Fruit fly (Drosophila melanogaster): ENCODE results near the gene Zcchc7.

Zcchc7 gene

dm6 chr3L:16890650-16891336 is 45.6 kb downstream of the Zcchc7 start (continued):
- peak; percentile 93 for TF ChIP-seq Asciz (GFP tag; optimal IDR thresholded peaks at IDR 0.05)
- TF ChIP-seq CG4730 (GFP tag; IDR thresholded peaks at IDR 0.05) = peak; percentile 84
- peak; percentile 23 for TF ChIP-seq CG9797 (GFP tag; optimal IDR thresholded peaks at IDR 0.05)
- TF ChIP-seq CG18476 (GFP tag; optimal IDR thresholded peaks at IDR 0.05) = peak; percentile 78
- TF ChIP-seq odd (GFP tag; optimal IDR thresholded peaks at IDR 0.05) = peak; percentile 79
- peak; percentile 63; the same call in 1 of the 2 replicates for TF ChIP-seq toy (GFP tag; IDR thresholded peaks at IDR 0.05)
- TF ChIP-seq gfzf (GFP tag; optimal IDR thresholded peaks at IDR 0.05) = no peak
- peak; percentile 52; the same call in 1 of the 2 replicates for TF ChIP-seq dan (GFP tag; IDR thresholded peaks at IDR 0.05)
- TF ChIP-seq CG9932 (GFP tag; IDR thresholded peaks at IDR 0.05) = peak; percentile 62
- TF ChIP-seq CG1647 (GFP tag; optimal IDR thresholded peaks at IDR 0.05) = peak; percentile 80
- peak; percentile 93 for TF ChIP-seq phol (tag; optimal IDR thresholded peaks at IDR 0.05)
- TF ChIP-seq YL-1 (GFP tag; optimal IDR thresholded peaks at IDR 0.05) = peak; percentile 26
- peak; percentile 13 for TF ChIP-seq emc (GFP tag; optimal IDR thresholded peaks at IDR 0.05)
- TF ChIP-seq CG9727 (GFP tag; optimal IDR thresholded peaks at IDR 0.05) = peak; percentile 85
- peak; percentile 34; the same call in 1 of the 2 replicates for TF ChIP-seq amos (GFP tag; IDR thresholded peaks at IDR 0.05; ENCODE audit: partially characterized antibody)
- peak; percentile 88 for TF ChIP-seq Hr3 (GFP tag; optimal IDR thresholded peaks at IDR 0.05)
- TF ChIP-seq CG13894 (tag; optimal IDR thresholded peaks at IDR 0.05) = no peak
- TF ChIP-seq CG4328 (GFP tag; optimal IDR thresholded peaks at IDR 0.05) = peak; percentile 59
- peak; percentile 93 for TF ChIP-seq CG8388 (GFP tag; optimal IDR thresholded peaks at IDR 0.05)
- peak; percentile 90 for TF ChIP-seq CG15269 (tag; optimal IDR thresholded peaks at IDR 0.05)
- peak; percentile 81 for TF ChIP-seq Dek (tag; optimal IDR thresholded peaks at IDR 0.05)
- peak; percentile 86 for TF ChIP-seq CG3726 (GFP tag; IDR thresholded peaks at IDR 0.05)
- peak; percentile 80 for TF ChIP-seq maf-S (GFP tag; optimal IDR thresholded peaks at IDR 0.05)
- TF ChIP-seq CG3995 (GFP tag; optimal IDR thresholded peaks at IDR 0.05) = no peak
- TF ChIP-seq oc (tag; optimal IDR thresholded peaks at IDR 0.05) = peak; percentile 90
- TF ChIP-seq CG15479 (GFP tag; optimal IDR thresholded peaks at IDR 0.05) = peak; percentile 50
- no peak for TF ChIP-seq HLH4C (GFP tag; IDR thresholded peaks at IDR 0.05; ENCODE audit: partially characterized antibody)
- TF ChIP-seq stc (GFP tag; IDR thresholded peaks at IDR 0.05) = peak; percentile 94
- TF ChIP-seq ems (GFP tag; optimal IDR thresholded peaks at IDR 0.05) = peak; percentile 85
- no peak for TF ChIP-seq lov (optimal IDR thresholded peaks at IDR 0.05)
- peak; percentile 90 for TF ChIP-seq lov (GFP tag; IDR thresholded peaks at IDR 0.05)
- TF ChIP-seq Adf1 (GFP tag; IDR thresholded peaks at IDR 0.05) = peak; percentile 98
- TF ChIP-seq unc-4 (GFP tag; IDR thresholded peaks at IDR 0.05; ENCODE audit: partially characterized antibody) = no peak
- peak; percentile 94 for TF ChIP-seq wor (GFP tag; IDR thresholded peaks at IDR 0.05)
- no peak for TF ChIP-seq schlank (tag; optimal IDR thresholded peaks at IDR 0.05)
- TF ChIP-seq Stat92E (GFP tag; optimal IDR thresholded peaks at IDR 0.05) = peak in 1 of 3 experiments; percentile 62
- TF ChIP-seq sima (GFP tag; optimal IDR thresholded peaks at IDR 0.05) = peak; percentile 64
- peak; percentile 70 for TF ChIP-seq CG3065 (GFP tag; optimal IDR thresholded peaks at IDR 0.05)
- peak; percentile 91 for TF ChIP-seq B-H1 (GFP tag; IDR thresholded peaks at IDR 0.05)
- peak; percentile 93 for TF ChIP-seq row (GFP tag; IDR thresholded peaks at IDR 0.05)
- peak; percentile 7 for TF ChIP-seq HmgD (GFP tag; optimal IDR thresholded peaks at IDR 0.05)
- peak; percentile 76 for TF ChIP-seq rib (GFP tag; IDR thresholded peaks at IDR 0.05)
- peak; percentile 52 for TF ChIP-seq CG15696 (tag; optimal IDR thresholded peaks at IDR 0.05)
- TF ChIP-seq CG2712 (tag; optimal IDR thresholded peaks at IDR 0.05) = peak; percentile 94
- TF ChIP-seq Six4 (GFP tag; optimal IDR thresholded peaks at IDR 0.05) = peak; percentile 92
- TF ChIP-seq CG14441 (GFP tag; IDR thresholded peaks at IDR 0.05) = peak; percentile 90
- no peak for TF ChIP-seq hth (optimal IDR thresholded peaks at IDR 0.05)
- TF ChIP-seq fd102C (GFP tag; optimal IDR thresholded peaks at IDR 0.05) = no peak
- peak; percentile 91; the same call in 2 of the 3 replicates for TF ChIP-seq dysf (GFP tag; IDR thresholded peaks at IDR 0.05)
- peak; percentile 75 for TF ChIP-seq Rfx (GFP tag; IDR thresholded peaks at IDR 0.05)

Data from whole organism, embryonic.